Fruit fly (Drosophila melanogaster) whole organism, prepupa: ENCODE results near the gene Cyp303a1.

Experiments
- Blimp-1 ChIP-seq: fragments of 200-800 bp; sonication (Bioruptor generic); optimal IDR thresholded peaks from 3 replicates; lab custom pipeline; 2017; ENCODE audit warnings: missing biosample characterization, missing genetic modification characterization, mild to moderate bottlenecking, moderate library complexity, missing genetic modification reagents
- CG10669 ChIP-seq: fragments of 200-800 bp; sonication (Bioruptor generic); optimal IDR thresholded peaks from 3 replicates; lab custom pipeline; 2018; ENCODE audit warnings: missing biosample characterization, mild to moderate bottlenecking, missing genetic modification characterization, moderate library complexity
- CG11294 ChIP-seq: fragments of 200-800 bp; sonication (Bioruptor generic); IDR thresholded peaks from 2 replicates; pipeline ENCODE4 v1.3.6; 2022; ENCODE audit warnings: missing biosample characterization, missing genetic modification characterization
- CG1621 ChIP-seq: fragments of 200-800 bp; sonication (Bioruptor generic); optimal IDR thresholded peaks from 3 replicates; lab custom pipeline; 2018; ENCODE audit warnings: missing biosample characterization, mild to moderate bottlenecking, missing genetic modification characterization
- CG16779 ChIP-seq: fragments of 200-800 bp; sonication (Bioruptor generic); optimal IDR thresholded peaks from 3 replicates; lab custom pipeline; 2017; ENCODE audit warnings: missing biosample characterization, mild to moderate bottlenecking, missing genetic modification characterization
- CG32006 ChIP-seq: fragments of 200-800 bp; sonication (Bioruptor generic); optimal IDR thresholded peaks from 3 replicates; lab custom pipeline; 2017; ENCODE audit warnings: missing biosample characterization, mild to moderate bottlenecking, missing genetic modification characterization
- CG34406 ChIP-seq: fragments of 200-800 bp; sonication (Bioruptor generic); optimal IDR thresholded peaks from 3 replicates; lab custom pipeline; 2016; ENCODE audit warnings: missing biosample characterization, missing genetic modification characterization
- CG3919 ChIP-seq: fragments of 200-800 bp; sonication (Bioruptor generic); optimal IDR thresholded peaks from 3 replicates; lab custom pipeline; 2016; ENCODE audit warnings: missing biosample characterization, missing genetic modification characterization
- CG4318 ChIP-seq: fragments of 200-800 bp; sonication (Bioruptor generic); optimal IDR thresholded peaks from 3 replicates; lab custom pipeline; 2017; ENCODE audit warnings: missing biosample characterization, mild to moderate bottlenecking, missing genetic modification characterization
- CG6276 ChIP-seq: fragments of 200-800 bp; sonication (Bioruptor generic); optimal IDR thresholded peaks from 2 replicates; lab custom pipeline; 2017; ENCODE audit warnings: missing biosample characterization, mild to moderate bottlenecking, missing genetic modification characterization
- CG6792 ChIP-seq: fragments of 200-800 bp; sonication (Bioruptor generic); optimal IDR thresholded peaks from 3 replicates; lab custom pipeline; 2016; ENCODE audit warnings: missing biosample characterization, missing genetic modification characterization
- CG6808 ChIP-seq: fragments of 200-800 bp; sonication (Bioruptor generic); optimal IDR thresholded peaks from 3 replicates; lab custom pipeline; 2017; ENCODE audit warnings: missing biosample characterization, missing genetic modification characterization, mild to moderate bottlenecking, moderate library complexity, missing genetic modification reagents
- CG6854 ChIP-seq: fragments of 200-800 bp; sonication (Bioruptor generic); optimal IDR thresholded peaks from 2 replicates; lab custom pipeline; 2017; ENCODE audit warnings: missing biosample characterization, mild to moderate bottlenecking, missing genetic modification characterization
- CG8319 ChIP-seq: fragments of 200-800 bp; sonication (Bioruptor generic); optimal IDR thresholded peaks from 3 replicates; lab custom pipeline; 2016; ENCODE audit warnings: missing biosample characterization, missing genetic modification characterization
- Eip75B ChIP-seq: fragments of 200-800 bp; sonication (Bioruptor generic); optimal IDR thresholded peaks from 3 replicates; lab custom pipeline; 2016; ENCODE audit warnings: missing biosample characterization, missing genetic modification characterization
- Eip78C ChIP-seq: fragments of 200-800 bp; sonication (Bioruptor generic); peaks from one replicate; lab custom pipeline; 2016; ENCODE audit warnings: missing biosample characterization, missing genetic modification characterization
- Gug ChIP-seq: fragments of 200-800 bp; sonication (Bioruptor generic); IDR thresholded peaks from 2 replicates; pipeline ENCODE4 v1.3.6; 2022; ENCODE audit warnings: missing biosample characterization, missing genetic modification characterization
- Hr38 ChIP-seq: sonication (Bioruptor generic); optimal IDR thresholded peaks from 2 replicates; lab custom pipeline; 2016; ENCODE audit warnings: missing biosample characterization, missing genetic modification characterization
- Lpt ChIP-seq: fragments of 200-800 bp; sonication (Bioruptor generic); optimal IDR thresholded peaks from 3 replicates; lab custom pipeline; 2016; ENCODE audit warnings: missing biosample characterization, missing genetic modification characterization
- Met ChIP-seq: fragments of 200-800 bp; sonication (Bioruptor generic); optimal IDR thresholded peaks from 3 replicates; lab custom pipeline; 2016; ENCODE audit warnings: missing biosample characterization, missing genetic modification characterization
- OdsH ChIP-seq: fragments of 200-800 bp; sonication (Bioruptor generic); optimal IDR thresholded peaks from 3 replicates; lab custom pipeline; 2016; ENCODE audit warnings: missing biosample characterization, missing genetic modification characterization
- cyc ChIP-seq: fragments of 200-800 bp; sonication (Bioruptor generic); optimal IDR thresholded peaks from 3 replicates; lab custom pipeline; 2016; ENCODE audit warnings: missing biosample characterization, missing genetic modification characterization
- dac ChIP-seq: fragments of 200-800 bp; sonication (Bioruptor generic); optimal IDR thresholded peaks from 2 replicates; lab custom pipeline; 2017; ENCODE audit warnings: missing biosample characterization, mild to moderate bottlenecking, missing genetic modification characterization
- dsx ChIP-seq: fragments of 200-800 bp; optimal IDR thresholded peaks from 3 replicates; lab custom pipeline; 2019; ENCODE audit warnings: missing biosample characterization, mild to moderate bottlenecking, missing genetic modification characterization, moderate library complexity; ENCODE audit not compliant: poor library complexity, severe bottlenecking
- eg ChIP-seq: fragments of 200-800 bp; sonication (Bioruptor generic); IDR thresholded peaks from 3 replicates; pipeline ENCODE4 v1.3.6; 2022; ENCODE audit warnings: missing biosample characterization, missing genetic modification characterization
- esn ChIP-seq: fragments of 200-800 bp; sonication (Bioruptor generic); optimal IDR thresholded peaks from 2 replicates; lab custom pipeline; 2016; ENCODE audit warnings: missing biosample characterization, mild to moderate bottlenecking, missing genetic modification characterization, moderate library complexity
- fkh ChIP-seq: fragments of 200-800 bp; sonication (Bioruptor generic); optimal IDR thresholded peaks from 3 replicates; lab custom pipeline; 2017; ENCODE audit warnings: missing biosample characterization, mild to moderate bottlenecking, missing genetic modification characterization, moderate library complexity
- lz ChIP-seq: fragments of 200-800 bp; sonication (Bioruptor generic); optimal IDR thresholded peaks from 3 replicates; lab custom pipeline; 2016; ENCODE audit warnings: missing biosample characterization, missing genetic modification characterization
- spab ChIP-seq: fragments of 200-800 bp; sonication (Bioruptor generic); optimal IDR thresholded peaks from 2 replicates; lab custom pipeline; 2017; ENCODE audit warnings: missing biosample characterization, mild to moderate bottlenecking, missing genetic modification characterization, missing genetic modification reagents
- ss ChIP-seq, 2 experiments: fragments of 200-800 bp; sonication (Bioruptor generic); optimal IDR thresholded peaks; 2 replicates in 1 of 2; 3 replicates in 1 of 2; lab custom pipeline; 2017 to 2018; ENCODE audit warnings: mild to moderate bottlenecking in 2 of 2, missing biosample characterization in 2 of 2, missing genetic modification characterization in 2 of 2, moderate library complexity in 1 of 2
- svp ChIP-seq: fragments of 200-800 bp; sonication (Bioruptor generic); peaks from one replicate; lab custom pipeline; 2016; ENCODE audit warnings: missing biosample characterization, missing genetic modification characterization
- topi ChIP-seq: fragments of 200-800 bp; sonication (Bioruptor generic); optimal IDR thresholded peaks from 3 replicates; lab custom pipeline; 2016; ENCODE audit warnings: missing biosample characterization, missing genetic modification characterization

The Cyp303a1 gene

dm6 chr2L:16315027-16315426 lies 21.0 kb downstream of the Cyp303a1 start (continued):
- TF ChIP-seq CG34406 (GFP tag; lab: Kevin White, UChicago): no peak
- no peak for TF ChIP-seq svp
- TF ChIP-seq CG6808 (GFP tag; lab: Kevin White, UChicago): peak; percentile 65
- TF ChIP-seq topi: no peak
- no peak for TF ChIP-seq spab (GFP tag; lab: Kevin White, UChicago)
- TF ChIP-seq ss (GFP tag; optimal IDR thresholded peaks at IDR 0.05; lab: Kevin White, UChicago): peak in 1 of 2 experiments; percentile 78

dm6 chr2L:16315844-16316243 lies 21.9 kb downstream of the Cyp303a1 start:
- TF ChIP-seq Gug (GFP tag; lab: Robert Waterston, UW): no peak
- peak; percentile 14 for TF ChIP-seq fkh (GFP tag; lab: Kevin White, UChicago)
- TF ChIP-seq dac (GFP tag; lab: Kevin White, UChicago): no peak
- TF ChIP-seq CG8319 (GFP tag; lab: Kevin White, UChicago): no peak
- no peak for TF ChIP-seq Lpt (GFP tag; lab: Kevin White, UChicago)
- no peak for TF ChIP-seq Hr38
- TF ChIP-seq spab (GFP tag; lab: Kevin White, UChicago): no peak
- no peak for TF ChIP-seq OdsH
- no peak for TF ChIP-seq eg (GFP tag; lab: Robert Waterston, UW)

- TF ChIP-seq esn (GFP tag; lab: Kevin White, UChicago): no peak
- no peak for TF ChIP-seq CG4318 (GFP tag; lab: Kevin White, UChicago)
- no peak for TF ChIP-seq CG10669 (GFP tag; lab: Kevin White, UChicago)
- TF ChIP-seq lz (GFP tag; lab: Kevin White, UChicago): no peak
- TF ChIP-seq CG6854 (GFP tag; lab: Kevin White, UChicago): no peak
- TF ChIP-seq cyc: no peak
- TF ChIP-seq CG6808 (GFP tag; lab: Kevin White, UChicago): no peak
- no peak for TF ChIP-seq eg (GFP tag; lab: Robert Waterston, UW)
- no peak for TF ChIP-seq CG6792 (GFP tag; lab: Kevin White, UChicago)
- no peak for TF ChIP-seq CG16779
- no peak for TF ChIP-seq CG1621
- no peak for TF ChIP-seq dsx
- no peak for TF ChIP-seq CG11294 (GFP tag; lab: Robert Waterston, UW)
- TF ChIP-seq CG32006 (GFP tag; lab: Kevin White, UChicago): no peak
- no peak for TF ChIP-seq Blimp-1 (GFP tag; lab: Kevin White, UChicago)
- TF ChIP-seq CG3919 (GFP tag; lab: Kevin White, UChicago): no peak
Measured at dm6 chr2L:16316410-16316809, 22.4 kb downstream of the Cyp303a1 start.

- TF ChIP-seq fkh (GFP tag; lab: Kevin White, UChicago) (peak; percentile 50), CG6276 (GFP tag; lab: Kevin White, UChicago) (no peak), Eip75B (no peak), CG3919 (GFP tag; lab: Kevin White, UChicago) (no peak), topi (no peak)
Measured at dm6 chr2L:16317131-16317530, 23.1 kb downstream of the Cyp303a1 start.

- TF ChIP-seq Met (GFP tag; lab: Kevin White, UChicago) (no peak), dac (GFP tag; lab: Kevin White, UChicago) (no peak), Eip78C (GFP tag; lab: Kevin White, UChicago) (peak; percentile 54), fkh (GFP tag; lab: Kevin White, UChicago) (peak; percentile 48), eg (GFP tag; lab: Robert Waterston, UW) (0 out of 3 replicates have a peak, but pooled peaks have one; percentile 15)
Measured at dm6 chr2L:16317777-16318610, 24.0 kb downstream of the Cyp303a1 start.
